Worm (Caenorhabditis elegans): ENCODE data around the gene cpx-2.

DNA sequence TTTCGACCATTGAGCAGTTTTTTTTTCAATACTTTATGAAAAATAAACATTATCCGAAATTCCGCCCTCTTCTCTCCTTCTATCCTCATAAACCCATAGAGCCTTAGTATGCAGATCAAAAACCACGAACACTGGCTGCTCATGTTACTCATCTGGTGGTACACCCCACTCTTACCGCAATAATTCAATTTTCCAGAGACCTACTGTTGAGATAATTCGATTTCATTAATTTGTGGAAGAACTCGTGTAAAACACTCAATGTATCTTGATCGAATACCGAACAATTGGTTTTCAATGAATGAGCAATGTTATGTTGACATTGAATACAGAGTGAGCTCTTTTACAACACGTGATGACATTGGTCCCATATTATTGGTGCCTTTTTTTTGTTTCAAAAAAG lies 49.6 kb downstream of the cpx-2 start:
- TF ChIP-seq mdl-1 (tag; optimal IDR thresholded peaks at IDR 0.05) = no peak
- no peak for TF ChIP-seq elt-3 (tag; optimal IDR thresholded peaks at IDR 0.05)
- TF ChIP-seq zag-1 (tag; optimal IDR thresholded peaks at IDR 0.05) = no peak
- TF ChIP-seq aly-2 (tag; optimal IDR thresholded peaks at IDR 0.05) = no peak
- no peak for TF ChIP-seq nhr-11 (tag; optimal IDR thresholded peaks at IDR 0.05)
- no peak for TF ChIP-seq jun-1 (tag; optimal IDR thresholded peaks at IDR 0.05)
- TF ChIP-seq isw-1 (GFP tag; IDR thresholded peaks at IDR 0.05) = no peak
- TF ChIP-seq nhr-237 (tag; optimal IDR thresholded peaks at IDR 0.05) = no peak
- no peak for TF ChIP-seq nhr-28 (tag; optimal IDR thresholded peaks at IDR 0.05)
- no peak for TF ChIP-seq lsy-2 (tag; optimal IDR thresholded peaks at IDR 0.05)
- TF ChIP-seq nhr-90 (tag; optimal IDR thresholded peaks at IDR 0.05; ENCODE audit: poor library complexity) = no peak
- no peak for TF ChIP-seq vab-15 (tag; optimal IDR thresholded peaks at IDR 0.05)

Data from whole organism, L1 larva.